Worm (Caenorhabditis elegans): ENCODE measurements around the gene kin-16.

DNA sequence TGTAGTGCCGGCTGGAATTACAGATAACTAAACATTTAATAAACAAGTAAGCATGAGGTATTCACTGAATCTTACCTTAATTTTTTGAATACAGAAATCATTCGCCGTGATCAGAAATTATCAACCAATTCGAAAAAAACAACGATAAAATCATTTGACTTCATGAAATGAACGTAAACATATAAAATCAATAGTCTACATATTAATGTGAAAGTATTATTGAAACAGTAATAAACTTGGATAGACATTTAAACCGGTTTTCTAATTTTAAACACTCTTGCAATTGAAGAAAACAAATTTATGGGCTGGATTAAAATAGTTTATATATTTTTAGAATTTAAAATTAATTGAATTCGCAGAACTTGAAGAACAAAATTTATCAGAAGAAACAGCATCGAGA is 5.9 kb upstream of the kin-16 start, which contains the start of gene chil-16:
- TF ChIP-seq hlh-26 (GFP tag; conservative IDR thresholded peaks at IDR 0.05): no peak
- no peak for TF ChIP-seq mel-28 (tag; optimal IDR thresholded peaks at IDR 0.05; ENCODE audit: borderline replicate concordance)
- no peak for TF ChIP-seq attf-6 (GFP tag; IDR thresholded peaks at IDR 0.05)
- TF ChIP-seq sea-2 (GFP tag; IDR thresholded peaks at IDR 0.05): no peak
- TF ChIP-seq Y53F4B.3 (GFP tag; IDR thresholded peaks at IDR 0.05): no peak
- TF ChIP-seq nhr-90 (tag; optimal IDR thresholded peaks at IDR 0.05): no peak
- no peak for TF ChIP-seq F57A8.1 (GFP tag; optimal IDR thresholded peaks at IDR 0.05)
- TF ChIP-seq lsl-1 (GFP tag; optimal IDR thresholded peaks at IDR 0.05): no peak
- no peak for TF ChIP-seq rpc-1 (optimal IDR thresholded peaks at IDR 0.05)
- TF ChIP-seq rpc-1 (tag; optimal IDR thresholded peaks at IDR 0.05): no peak
- no peak for TF ChIP-seq ztf-26 (tag; optimal IDR thresholded peaks at IDR 0.05)
- TF ChIP-seq repo-1 (tag; optimal IDR thresholded peaks at IDR 0.05): no peak
- TF ChIP-seq ztf-25 (GFP tag; IDR thresholded peaks at IDR 0.05): no peak

Measured in whole organism, young adult.